Fruit fly (Drosophila melanogaster) whole organism, adult: ENCODE measurements around the gene CG10097.
A peak's percentile ranks its signal among the peaks of the same experiment; 100 is the strongest.

Experiments
- CG11617 ChIP-seq: fragments of 200-800 bp; sonication (Bioruptor generic); optimal IDR thresholded peaks from 2 replicates; lab custom pipeline; 2017; ENCODE audit warnings: mild to moderate bottlenecking, missing biosample characterization, missing genetic modification reagents, missing genetic modification characterization
- CG12768 ChIP-seq: fragments of 200-800 bp; sonication (Bioruptor generic); optimal IDR thresholded peaks from 2 replicates; lab custom pipeline; 2017; ENCODE audit warnings: missing biosample characterization, missing genetic modification characterization, mild to moderate bottlenecking, moderate library complexity, missing genetic modification reagents
- CG14711 ChIP-seq: fragments of 200-800 bp; sonication (Bioruptor generic); optimal IDR thresholded peaks from 2 replicates; lab custom pipeline; 2018; ENCODE audit warnings: missing biosample characterization, mild to moderate bottlenecking, missing genetic modification characterization, moderate library complexity
- CG1620 ChIP-seq: fragments of 200-800 bp; sonication (Bioruptor generic); optimal IDR thresholded peaks from 2 replicates; lab custom pipeline; 2016; ENCODE audit warnings: missing biosample characterization, missing genetic modification characterization
- CG33017 ChIP-seq: fragments of 200-800 bp; sonication (Bioruptor generic); optimal IDR thresholded peaks from 2 replicates; lab custom pipeline; 2018; ENCODE audit warnings: missing biosample characterization, mild to moderate bottlenecking, missing genetic modification characterization, moderate library complexity
- CG5204 ChIP-seq: fragments of 200-800 bp; sonication (Bioruptor generic); optimal IDR thresholded peaks from 2 replicates; lab custom pipeline; 2016; ENCODE audit warnings: missing biosample characterization, missing genetic modification characterization
- CG7045 ChIP-seq: fragments of 200-800 bp; sonication (Bioruptor generic); optimal IDR thresholded peaks from 2 replicates; lab custom pipeline; 2017; ENCODE audit warnings: missing biosample characterization, mild to moderate bottlenecking, missing genetic modification characterization
- CG7101 ChIP-seq: fragments of 200-800 bp; sonication (Bioruptor generic); optimal IDR thresholded peaks from 2 replicates; lab custom pipeline; 2018; ENCODE audit warnings: missing biosample characterization, mild to moderate bottlenecking, missing genetic modification characterization, moderate library complexity
- Clk ChIP-seq: fragments of 200-800 bp; sonication (Bioruptor generic); optimal IDR thresholded peaks from 2 replicates; lab custom pipeline; 2017; ENCODE audit warnings: missing biosample characterization, missing genetic modification characterization
- Crg-1 ChIP-seq: fragments of 200-800 bp; sonication (Bioruptor generic); optimal IDR thresholded peaks from 2 replicates; lab custom pipeline; 2016; ENCODE audit warnings: missing biosample characterization, missing genetic modification characterization
- Hr96 ChIP-seq: fragments of 200-800 bp; sonication (Bioruptor generic); optimal IDR thresholded peaks from 2 replicates; lab custom pipeline; 2016; ENCODE audit warnings: missing biosample characterization, missing genetic modification characterization
- Mnt ChIP-seq: fragments of 200-800 bp; sonication (Bioruptor generic); optimal IDR thresholded peaks from 2 replicates; lab custom pipeline; 2016; ENCODE audit warnings: missing biosample characterization, mild to moderate bottlenecking, missing genetic modification characterization
- bab1 ChIP-seq: fragments of 200-800 bp; sonication (Bioruptor generic); optimal IDR thresholded peaks from 3 replicates; lab custom pipeline; 2019; ENCODE audit warnings: missing biosample characterization, mild to moderate bottlenecking, missing genetic modification characterization, moderate library complexity
- cic ChIP-seq: fragments of 200-800 bp; sonication (Bioruptor generic); optimal IDR thresholded peaks from 2 replicates; lab custom pipeline; 2017; ENCODE audit warnings: missing biosample characterization, mild to moderate bottlenecking, missing genetic modification characterization, moderate library complexity
- cnc ChIP-seq, 2 experiments: fragments of >200 bp; optimal IDR thresholded peaks; 2 replicates each; lab custom pipeline; 2017
- kay ChIP-seq: fragments of 200-800 bp; sonication (Bioruptor generic); peaks from one replicate; lab custom pipeline; 2016; ENCODE audit warnings: missing biosample characterization, missing genetic modification characterization, borderline replicate concordance
- ovo ChIP-seq: fragments of 200-800 bp; sonication (Bioruptor generic); optimal IDR thresholded peaks from 2 replicates; lab custom pipeline; 2016; ENCODE audit warnings: missing biosample characterization, missing genetic modification characterization
- pad ChIP-seq: fragments of 200-800 bp; sonication (Bioruptor generic); optimal IDR thresholded peaks from 3 replicates; lab custom pipeline; 2017; ENCODE audit warnings: missing biosample characterization, missing genetic modification characterization, mild to moderate bottlenecking, moderate library complexity, missing genetic modification reagents
- tj ChIP-seq: fragments of 200-800 bp; sonication (Bioruptor generic); optimal IDR thresholded peaks from 3 replicates; lab custom pipeline; 2017; ENCODE audit warnings: missing biosample characterization, mild to moderate bottlenecking, missing genetic modification characterization, moderate library complexity
- toe ChIP-seq: fragments of 200-800 bp; sonication (Bioruptor generic); optimal IDR thresholded peaks from 2 replicates; lab custom pipeline; 2016; ENCODE audit warnings: missing biosample characterization, missing genetic modification characterization

The CG10097 gene

DNA sequence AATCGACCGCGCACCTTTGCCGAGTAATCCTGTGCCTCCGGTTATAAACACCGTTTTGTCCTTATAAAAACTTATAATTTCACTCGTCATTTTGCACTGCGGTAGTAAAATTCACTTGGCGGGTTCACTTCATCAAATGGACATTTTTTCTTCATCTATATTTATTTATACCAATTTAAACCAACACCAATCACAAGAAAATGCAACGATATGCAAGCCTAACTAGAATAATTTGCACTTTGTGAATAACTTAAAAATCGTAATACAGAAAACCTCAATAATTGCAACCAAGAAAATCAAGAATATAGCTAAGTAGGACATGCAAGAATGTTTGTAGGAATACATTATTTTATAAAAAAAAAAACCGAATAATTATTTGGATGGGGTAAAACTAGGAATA is at the start of gene CG10097, which contains the start of gene CG10096:
TSS of gene CG10097 (minus strand) at position 101 of the 400 bp plus-strand sequence.
TSS of gene CG10096 (minus strand) at position 101 of the 400 bp plus-strand sequence.
- TF ChIP-seq CG14711 (tag; lab: Kevin White, UChicago) (no peak), Hr96 (GFP tag; lab: Kevin White, UChicago) (no peak), kay (GFP tag; lab: Kevin White, UChicago) (peak; percentile 75), ovo (no peak), CG33017 (no peak), Clk (GFP tag; lab: Kevin White, UChicago) (no peak)

DNA sequence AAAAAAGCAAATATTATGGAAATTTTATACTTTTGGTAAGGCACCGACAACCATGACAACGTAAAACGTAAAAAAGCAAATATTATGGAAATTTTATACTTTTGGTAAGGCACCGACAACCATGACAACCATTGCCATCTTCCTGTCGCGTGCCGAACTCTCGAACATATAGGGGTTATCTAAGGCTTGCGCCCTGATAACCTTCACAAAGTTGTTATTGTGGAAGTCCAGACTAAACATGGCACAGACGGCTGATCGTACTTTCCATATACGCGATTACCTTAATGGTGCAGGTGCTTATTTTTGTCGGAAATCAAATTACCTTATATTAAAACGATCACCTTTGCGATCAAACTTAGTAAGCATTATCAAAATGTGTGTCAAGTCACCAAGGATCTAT is 49.7 kb upstream of the CG10097 start:
- TF ChIP-seq CG11617 (GFP tag; lab: Kevin White, UChicago) = no peak
- TF ChIP-seq cic = no peak
- no peak for TF ChIP-seq tj (GFP tag; lab: Kevin White, UChicago)
- TF ChIP-seq kay (GFP tag; lab: Kevin White, UChicago) = no peak
- no peak for TF ChIP-seq Hr96 (GFP tag; lab: Kevin White, UChicago)
- no peak for TF ChIP-seq toe
- TF ChIP-seq CG1620 = no peak
- TF ChIP-seq Crg-1 = no peak
- no peak for TF ChIP-seq cnc (optimal IDR thresholded peaks at IDR 0.05; lab: Kevin White, UChicago)
- no peak for TF ChIP-seq ovo
- TF ChIP-seq CG5204 (GFP tag; lab: Kevin White, UChicago) = no peak
- no peak for TF ChIP-seq bab1 (GFP tag; lab: Kevin White, UChicago)
- no peak for TF ChIP-seq CG14711 (tag; lab: Kevin White, UChicago)
- TF ChIP-seq CG7045 (GFP tag; lab: Kevin White, UChicago) = no peak

DNA sequence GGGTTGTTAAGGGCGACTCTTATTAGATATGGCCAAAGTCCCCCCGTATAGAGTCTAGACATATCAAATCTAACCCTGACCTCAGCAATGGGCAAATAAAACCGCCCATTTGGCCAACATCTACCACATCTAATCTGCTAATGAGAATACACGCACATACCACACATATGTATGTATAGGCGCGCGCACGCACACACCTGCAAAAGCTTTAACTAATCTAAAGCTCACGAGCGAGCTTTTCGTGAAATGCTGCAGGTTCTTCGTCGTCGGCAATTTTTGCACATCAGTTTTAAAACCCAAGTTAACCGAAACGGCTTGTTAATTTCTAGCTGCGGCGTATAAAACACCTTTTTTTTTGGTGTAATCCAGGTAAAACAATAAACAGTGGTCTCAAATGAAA is 48.0 kb upstream of the CG10097 start:
- TF ChIP-seq tj (GFP tag; lab: Kevin White, UChicago) (peak; percentile 74), Clk (GFP tag; lab: Kevin White, UChicago) (no peak), cic (no peak)

DNA sequence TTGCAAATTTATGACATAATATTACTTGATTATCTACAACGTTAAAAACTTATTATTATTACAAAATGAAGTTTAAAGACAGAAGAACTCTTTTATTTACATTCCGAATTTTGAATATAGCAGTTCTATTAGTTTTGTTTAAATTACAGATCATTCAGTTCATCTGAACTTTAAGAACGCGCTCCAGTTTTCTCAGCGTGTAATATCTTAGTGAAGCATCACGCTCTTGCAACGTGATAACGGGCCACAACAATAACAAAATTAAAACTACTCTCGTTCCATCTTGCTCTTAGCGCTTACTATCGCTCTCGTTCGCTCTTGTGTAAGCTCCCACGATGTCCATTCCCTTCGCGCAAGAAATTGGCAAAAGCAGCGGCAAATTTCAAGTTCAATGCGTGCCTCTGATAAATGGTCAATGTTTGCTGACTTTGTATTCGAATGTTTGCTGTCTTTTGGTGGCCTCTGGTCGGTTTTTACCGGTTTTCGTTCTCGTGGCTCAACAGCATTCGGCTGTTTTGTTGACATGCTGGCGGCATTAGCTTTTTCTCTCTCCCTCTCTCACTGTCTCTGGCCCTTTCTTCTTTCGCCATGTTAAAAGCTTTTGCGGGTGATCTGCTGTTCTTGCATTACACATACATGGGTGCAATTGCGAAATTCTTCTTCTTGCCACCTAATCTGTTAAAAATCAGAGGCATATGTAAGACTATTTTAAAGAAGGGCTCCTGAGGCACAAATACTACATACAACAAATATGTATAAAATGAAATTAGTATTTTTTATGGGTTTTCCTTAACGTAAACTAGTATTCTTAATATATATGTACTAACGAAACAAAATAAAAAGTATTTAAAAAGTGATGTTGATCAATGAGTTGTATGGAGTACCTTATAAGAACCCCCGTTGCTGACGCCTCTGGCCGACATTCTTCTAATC is 47.1 kb upstream of the CG10097 start:
- TF ChIP-seq CG14711 (tag; lab: Kevin White, UChicago) = peak; percentile 81
- no peak for TF ChIP-seq Crg-1
- peak; percentile 82 for TF ChIP-seq CG33017
- peak; percentile 47 for TF ChIP-seq Mnt (GFP tag; lab: Kevin White, UChicago)
- peak; percentile 48 for TF ChIP-seq CG1620
- no peak for TF ChIP-seq CG5204 (GFP tag; lab: Kevin White, UChicago)
- TF ChIP-seq CG12768 (GFP tag; lab: Kevin White, UChicago) = no peak
- peak; percentile 59 for TF ChIP-seq ovo
- TF ChIP-seq toe = peak; percentile 37
- no peak for TF ChIP-seq cnc (optimal IDR thresholded peaks at IDR 0.05; lab: Kevin White, UChicago)
- peak; percentile 78 for TF ChIP-seq CG7045 (GFP tag; lab: Kevin White, UChicago)
- TF ChIP-seq Clk (GFP tag; lab: Kevin White, UChicago) = no peak
- TF ChIP-seq tj (GFP tag; lab: Kevin White, UChicago) = peak; percentile 83
- peak; percentile 85 for TF ChIP-seq bab1 (GFP tag; lab: Kevin White, UChicago)
- TF ChIP-seq CG11617 (GFP tag; lab: Kevin White, UChicago) = peak; percentile 71
- peak; percentile 51 for TF ChIP-seq pad (GFP tag; lab: Kevin White, UChicago)
- peak; percentile 85 for TF ChIP-seq CG7101 (tag; lab: Kevin White, UChicago)
- TF ChIP-seq cic = no peak
- peak; percentile 65 for TF ChIP-seq Hr96 (GFP tag; lab: Kevin White, UChicago)
- peak; percentile 77 for TF ChIP-seq kay (GFP tag; lab: Kevin White, UChicago)

DNA sequence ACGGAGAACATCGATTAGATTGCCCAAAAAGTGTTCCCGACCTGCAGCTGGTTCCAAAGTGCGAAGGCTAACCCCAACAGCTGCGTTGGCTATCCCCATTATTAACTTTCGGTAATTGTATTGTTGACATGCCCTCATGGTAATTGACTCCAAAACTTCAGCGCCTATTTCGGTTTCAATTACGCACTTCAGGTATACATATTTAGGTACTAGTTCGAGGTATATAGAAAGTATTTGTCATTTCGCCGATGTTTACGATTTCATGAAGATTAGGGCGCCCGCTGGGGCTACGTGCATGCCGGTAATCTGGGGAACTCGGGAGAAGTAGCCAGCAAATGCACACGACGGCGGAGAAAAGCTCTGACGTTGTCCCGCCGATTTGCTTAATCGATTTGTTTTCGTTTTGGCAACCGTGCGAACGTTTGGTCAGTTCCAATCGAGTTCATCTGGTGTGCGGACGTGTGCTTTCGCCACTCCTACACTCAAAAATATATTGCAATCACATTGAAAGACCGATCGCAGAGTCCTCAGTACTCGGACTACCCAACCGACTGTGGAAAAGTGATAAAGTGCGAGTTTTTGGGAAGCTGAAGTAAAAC is 45.3 kb upstream of the CG10097 start:
- no peak for TF ChIP-seq Clk (GFP tag; lab: Kevin White, UChicago)
- TF ChIP-seq CG11617 (GFP tag; lab: Kevin White, UChicago) = no peak
- TF ChIP-seq kay (GFP tag; lab: Kevin White, UChicago) = peak; percentile 53
- peak; percentile 37 for TF ChIP-seq tj (GFP tag; lab: Kevin White, UChicago)
- TF ChIP-seq CG33017 = peak; percentile 38
- TF ChIP-seq cnc (optimal IDR thresholded peaks at IDR 0.05; lab: Kevin White, UChicago) = no peak
- peak; percentile 29 for TF ChIP-seq bab1 (GFP tag; lab: Kevin White, UChicago)
- TF ChIP-seq Mnt (GFP tag; lab: Kevin White, UChicago) = peak; percentile 64
- TF ChIP-seq ovo = no peak
- no peak for TF ChIP-seq Hr96 (GFP tag; lab: Kevin White, UChicago)
- TF ChIP-seq cic = peak; percentile 58
- peak; percentile 6 for TF ChIP-seq pad (GFP tag; lab: Kevin White, UChicago)
- TF ChIP-seq CG7101 (tag; lab: Kevin White, UChicago) = peak; percentile 45
- TF ChIP-seq CG12768 (GFP tag; lab: Kevin White, UChicago) = peak; percentile 79
